Worm (Caenorhabditis elegans): Measurements from ENCODE around the gene sec-31.

ce11 chrIV:11379254-11379653 lies 7.7 kb upstream of the sec-31 start, which contains the start of gene fbxb-76:
- TF ChIP-seq madf-6 (GFP tag; IDR thresholded peaks at IDR 0.05) (no peak), snpc-1.3 (tag; optimal IDR thresholded peaks at IDR 0.05; ENCODE audit: insufficient read depth) (no peak), ztf-26 (tag; optimal IDR thresholded peaks at IDR 0.05) (no peak), hlh-26 (GFP tag; conservative IDR thresholded peaks at IDR 0.05) (no peak), unc-130 (GFP tag; optimal IDR thresholded peaks at IDR 0.05) (no peak), C06A6.2 (GFP tag; conservative IDR thresholded peaks at IDR 0.05) (no peak), ceh-79 (tag; optimal IDR thresholded peaks at IDR 0.05) (no peak), mxl-1 (tag; optimal IDR thresholded peaks at IDR 0.05) (no peak), egl-44 (GFP tag; IDR thresholded peaks at IDR 0.05) (no peak), ceh-100 (GFP tag; IDR thresholded peaks at IDR 0.05) (no peak), hmg-1.2 (GFP tag; IDR thresholded peaks at IDR 0.05) (no peak), dpl-1 (GFP tag; optimal IDR thresholded peaks at IDR 0.05) (no peak), unc-62 (GFP tag; optimal IDR thresholded peaks at IDR 0.05) (no peak)

Measured in whole organism, young adult.